Fruit fly (Drosophila melanogaster) whole organism, embryonic: ENCODE measurements around the gene CG13667.
A peak's percentile ranks its signal among the peaks of the same experiment; 100 is the strongest.

ENCODE experiments used
- Antp ChIP-seq: fragments of 200-800 bp; sonication (Bioruptor generic); optimal IDR thresholded peaks from 3 replicates; lab custom pipeline; 2016; ENCODE audit warnings: missing biosample characterization, missing genetic modification characterization
- Asciz ChIP-seq: fragments of 200-800 bp; sonication (Bioruptor generic); optimal IDR thresholded peaks from 2 replicates; lab custom pipeline; 2017; ENCODE audit warnings: missing biosample characterization, mild to moderate bottlenecking, missing genetic modification characterization, missing genetic modification reagents
- CG12104 ChIP-seq: fragments of 200-800 bp; sonication (Bioruptor generic); optimal IDR thresholded peaks from 3 replicates; lab custom pipeline; 2016; ENCODE audit warnings: missing biosample characterization, missing genetic modification characterization
- CG13424 ChIP-seq: fragments of 200-800 bp; sonication (Bioruptor generic); optimal IDR thresholded peaks from 2 replicates; lab custom pipeline; 2019; ENCODE audit warnings: missing biosample characterization, mild to moderate bottlenecking, missing genetic modification characterization, moderate library complexity
- CG15601 ChIP-seq: fragments of 200-800 bp; sonication (Bioruptor generic); optimal IDR thresholded peaks from 3 replicates; lab custom pipeline; 2019; ENCODE audit warnings: missing biosample characterization, mild to moderate bottlenecking, missing genetic modification characterization, moderate library complexity
- CG17328 ChIP-seq: fragments of 200-800 bp; sonication (Bioruptor generic); IDR thresholded peaks from 2 replicates; pipeline ENCODE4 v1.3.6; 2022; ENCODE audit warnings: missing biosample characterization, missing genetic modification characterization
- CG17359 ChIP-seq: fragments of 200-800 bp; sonication (Bioruptor generic); optimal IDR thresholded peaks from 3 replicates; lab custom pipeline; 2018; ENCODE audit warnings: missing biosample characterization, mild to moderate bottlenecking, missing genetic modification characterization, moderate library complexity
- CG18599 ChIP-seq: fragments of 200-800 bp; sonication (Bioruptor generic); optimal IDR thresholded peaks from 3 replicates; lab custom pipeline; 2017; ENCODE audit warnings: missing biosample characterization, missing genetic modification characterization, mild to moderate bottlenecking, moderate library complexity, missing genetic modification reagents
- CG2889 ChIP-seq: fragments of 200-800 bp; sonication (Bioruptor generic); IDR thresholded peaks from 3 replicates; pipeline ENCODE4 v1.3.6; 2022; ENCODE audit warnings: missing biosample characterization, missing genetic modification characterization
- CG31224 ChIP-seq: fragments of 200-800 bp; sonication (Bioruptor generic); IDR thresholded peaks from 2 replicates; pipeline ENCODE4 v1.3.6; 2022; ENCODE audit warnings: missing biosample characterization, missing genetic modification characterization
- CG33557 ChIP-seq: fragments of 200-800 bp; sonication (Bioruptor generic); optimal IDR thresholded peaks from 2 replicates; lab custom pipeline; 2019; ENCODE audit warnings: missing biosample characterization, mild to moderate bottlenecking, missing genetic modification characterization, moderate library complexity
- CG6272 ChIP-seq: fragments of 200-800 bp; sonication (Bioruptor generic); IDR thresholded peaks from 2 replicates; pipeline ENCODE4 v1.3.6; 2022; ENCODE audit warnings: missing biosample characterization, missing genetic modification characterization
- CG6654 ChIP-seq: fragments of 200-800 bp; sonication (Bioruptor generic); optimal IDR thresholded peaks from 2 replicates; lab custom pipeline; 2017; ENCODE audit warnings: missing biosample characterization, mild to moderate bottlenecking, missing genetic modification characterization
- CG6791 ChIP-seq: fragments of 200-800 bp; sonication (Bioruptor generic); IDR thresholded peaks from 3 replicates; pipeline ENCODE4 v1.3.6; 2022; ENCODE audit warnings: missing biosample characterization, missing genetic modification characterization; ENCODE audit not compliant: partially characterized antibody
- CHES-1-like ChIP-seq: fragments of 200-800 bp; sonication (Bioruptor generic); optimal IDR thresholded peaks from 2 replicates; lab custom pipeline; 2016; ENCODE audit warnings: missing biosample characterization, missing genetic modification characterization
- CkIIα-i1 ChIP-seq: fragments of 200-800 bp; sonication (Bioruptor generic); IDR thresholded peaks from 2 replicates; pipeline ENCODE4 v1.3.6; 2022; ENCODE audit warnings: missing biosample characterization, missing genetic modification characterization
- Dad ChIP-seq: fragments of 200-800 bp; sonication (Bioruptor generic); optimal IDR thresholded peaks from 3 replicates; lab custom pipeline; 2016; ENCODE audit warnings: missing biosample characterization, missing genetic modification characterization
- Hr39 ChIP-seq: fragments of >200 bp; optimal IDR thresholded peaks from 2 replicates; lab custom pipeline; 2017
- Lim3 ChIP-seq: fragments of 200-800 bp; sonication (Bioruptor generic); IDR thresholded peaks from 2 replicates; pipeline ENCODE4 v1.3.6; 2022; ENCODE audit warnings: missing biosample characterization, missing genetic modification characterization
- Nf-YA ChIP-seq: fragments of 200-800 bp; sonication (Bioruptor generic); IDR thresholded peaks from 2 replicates; pipeline ENCODE4 v1.3.6; 2022; ENCODE audit warnings: missing biosample characterization, missing genetic modification characterization
- Opbp ChIP-seq: fragments of 200-800 bp; sonication (Bioruptor generic); IDR thresholded peaks from 3 replicates; pipeline ENCODE4 v1.3.6; 2022; ENCODE audit warnings: missing biosample characterization, missing genetic modification characterization; ENCODE audit not compliant: partially characterized antibody
- Poxn ChIP-seq: fragments of 200-800 bp; sonication (Bioruptor generic); IDR thresholded peaks from 2 replicates; pipeline ENCODE4 v1.3.6; 2022; ENCODE audit warnings: missing biosample characterization, missing genetic modification characterization
- Ravus ChIP-seq: fragments of 200-800 bp; sonication (Bioruptor generic); IDR thresholded peaks from 2 replicates; pipeline ENCODE4 v1.3.6; 2022; ENCODE audit warnings: missing biosample characterization, missing genetic modification characterization
- Sox100B ChIP-seq: fragments of 200-800 bp; sonication (Bioruptor generic); optimal IDR thresholded peaks from 3 replicates; lab custom pipeline; 2018; ENCODE audit warnings: missing biosample characterization, mild to moderate bottlenecking, missing genetic modification characterization
- ac ChIP-seq: fragments of 200-800 bp; sonication (Bioruptor generic); optimal IDR thresholded peaks from 3 replicates; lab custom pipeline; 2017; ENCODE audit warnings: missing biosample characterization, mild to moderate bottlenecking, missing genetic modification characterization
- al ChIP-seq: fragments of 200-800 bp; sonication (Bioruptor generic); IDR thresholded peaks from 2 replicates; pipeline ENCODE4 v1.3.6; 2022; ENCODE audit warnings: missing biosample characterization, missing genetic modification characterization
- az2 ChIP-seq: fragments of 200-800 bp; sonication (Bioruptor generic); optimal IDR thresholded peaks from 3 replicates; lab custom pipeline; 2016; ENCODE audit warnings: missing biosample characterization, missing genetic modification characterization
- btn ChIP-seq: fragments of 200-800 bp; sonication (Bioruptor generic); optimal IDR thresholded peaks from 2 replicates; lab custom pipeline; 2016; ENCODE audit warnings: missing biosample characterization, missing genetic modification characterization
- cas ChIP-seq: fragments of 200-800 bp; sonication (Bioruptor generic); IDR thresholded peaks from 2 replicates; pipeline ENCODE4 v1.3.6; 2022; ENCODE audit warnings: missing biosample characterization, missing genetic modification characterization
- ci ChIP-seq: fragments of 200-800 bp; sonication (Bioruptor generic); IDR thresholded peaks from 3 replicates; pipeline ENCODE4 v1.3.6; 2022; ENCODE audit warnings: missing biosample characterization, missing genetic modification characterization
- dmrt99B ChIP-seq: fragments of 200-800 bp; sonication (Bioruptor generic); optimal IDR thresholded peaks from 2 replicates; lab custom pipeline; 2018; ENCODE audit warnings: missing biosample characterization, mild to moderate bottlenecking, missing genetic modification characterization, moderate library complexity
- exex ChIP-seq: fragments of 200-800 bp; sonication (Bioruptor generic); optimal IDR thresholded peaks from 4 replicates; lab custom pipeline; 2018; ENCODE audit warnings: missing biosample characterization, mild to moderate bottlenecking, missing genetic modification characterization, moderate library complexity
- gce ChIP-seq: fragments of 200-800 bp; sonication (Bioruptor generic); IDR thresholded peaks from 3 replicates; pipeline ENCODE4 v1.3.6; 2022; ENCODE audit warnings: missing biosample characterization, missing genetic modification characterization
- jumu ChIP-seq: fragments of 200-800 bp; sonication (Bioruptor generic); optimal IDR thresholded peaks from 3 replicates; lab custom pipeline; 2016; ENCODE audit warnings: missing biosample characterization, missing genetic modification characterization
- lilli ChIP-seq: fragments of 200-800 bp; sonication (Bioruptor generic); optimal IDR thresholded peaks from 3 replicates; lab custom pipeline; 2016; ENCODE audit warnings: missing biosample characterization, missing genetic modification characterization
- mirr ChIP-seq: fragments of 200-800 bp; sonication (Bioruptor generic); optimal IDR thresholded peaks from 3 replicates; lab custom pipeline; 2018; ENCODE audit warnings: missing biosample characterization, mild to moderate bottlenecking, missing genetic modification characterization
- nau ChIP-seq: fragments of 200-800 bp; sonication (Bioruptor generic); optimal IDR thresholded peaks from 3 replicates; lab custom pipeline; 2017; ENCODE audit warnings: missing biosample characterization, mild to moderate bottlenecking, missing genetic modification characterization, missing genetic modification reagents
- nom ChIP-seq: fragments of 200-800 bp; sonication (Bioruptor generic); optimal IDR thresholded peaks from 2 replicates; lab custom pipeline; 2017; ENCODE audit warnings: missing biosample characterization, missing genetic modification characterization, mild to moderate bottlenecking, moderate library complexity, missing genetic modification reagents
- pnt ChIP-seq: fragments of 200-800 bp; sonication (Bioruptor generic); optimal IDR thresholded peaks from 3 replicates; lab custom pipeline; 2016; ENCODE audit warnings: missing biosample characterization, missing genetic modification characterization
- pros ChIP-seq: fragments of 200-800 bp; sonication (Bioruptor generic); optimal IDR thresholded peaks from 3 replicates; lab custom pipeline; 2019; ENCODE audit warnings: missing biosample characterization, mild to moderate bottlenecking, missing genetic modification characterization, moderate library complexity
- pzg ChIP-seq: fragments of 200-800 bp; sonication (Bioruptor generic); optimal IDR thresholded peaks from 3 replicates; lab custom pipeline; 2018; ENCODE audit warnings: missing biosample characterization, mild to moderate bottlenecking, missing genetic modification characterization, moderate library complexity
- ro ChIP-seq: fragments of 200-800 bp; sonication (Bioruptor generic); IDR thresholded peaks from 2 replicates; pipeline ENCODE4 v1.3.6; 2022; ENCODE audit warnings: missing biosample characterization, missing genetic modification characterization
- slou ChIP-seq: fragments of 200-800 bp; sonication (Bioruptor generic); optimal IDR thresholded peaks from 3 replicates; lab custom pipeline; 2016; ENCODE audit warnings: missing biosample characterization, missing genetic modification characterization
- sqz ChIP-seq: fragments of 200-800 bp; sonication (Bioruptor generic); optimal IDR thresholded peaks from 3 replicates; lab custom pipeline; 2018; ENCODE audit warnings: missing biosample characterization, mild to moderate bottlenecking, missing genetic modification characterization
- sr ChIP-seq: fragments of 200-800 bp; sonication (Bioruptor generic); IDR thresholded peaks from 3 replicates; pipeline ENCODE4 v1.3.6; 2022; ENCODE audit warnings: missing biosample characterization, missing genetic modification characterization
- tio ChIP-seq: fragments of 200-800 bp; sonication (Bioruptor generic); optimal IDR thresholded peaks from 2 replicates; lab custom pipeline; 2017; ENCODE audit warnings: missing biosample characterization, missing genetic modification characterization, inconsistent platforms
- toy ChIP-seq: fragments of 200-800 bp; sonication (Bioruptor generic); IDR thresholded peaks from 2 replicates; pipeline ENCODE4 v1.3.6; 2022; ENCODE audit warnings: missing biosample characterization, missing genetic modification characterization
- ttk ChIP-seq: fragments of 200-800 bp; sonication (Bioruptor generic); IDR thresholded peaks from 2 replicates; pipeline ENCODE4 v2.1.2; 2022; ENCODE audit warnings: missing biosample characterization, missing genetic modification characterization
- tx ChIP-seq: fragments of 200-800 bp; sonication (Bioruptor generic); optimal IDR thresholded peaks from 2 replicates; lab custom pipeline; 2016; ENCODE audit warnings: missing biosample characterization, missing genetic modification characterization
- zfh1 ChIP-seq: fragments of 200-800 bp; sonication (Bioruptor generic); IDR thresholded peaks from 3 replicates; pipeline ENCODE4 v1.3.6; 2022; ENCODE audit warnings: missing biosample characterization, missing genetic modification characterization

CG13667 gene

dm6 chr3L:8449800-8450690 lies 44.8 kb downstream of the CG13667 start, which contains the start of gene Gug (continued):
- TF ChIP-seq al (GFP tag; lab: Robert Waterston, UW) (no peak), Nf-YA (GFP tag; lab: Robert Waterston, UW) (no peak), Sox100B (GFP tag; lab: Kevin White, UChicago) (no peak), CG18599 (GFP tag; lab: Kevin White, UChicago) (peak; percentile 13), tx (GFP tag; lab: Kevin White, UChicago) (no peak), Dad (no peak), nau (GFP tag; lab: Kevin White, UChicago) (no peak), Opbp (GFP tag; lab: Robert Waterston, UW) (no peak; the same call in 2 of the 3 replicates), CHES-1-like (GFP tag; lab: Kevin White, UChicago) (no peak), Ravus (GFP tag; lab: Robert Waterston, UW) (no peak), exex (tag; lab: Kevin White, UChicago) (no peak), cas (GFP tag; lab: Robert Waterston, UW) (no peak), az2 (GFP tag; lab: Kevin White, UChicago) (no peak), CG2889 (GFP tag; lab: Robert Waterston, UW) (no peak), btn (GFP tag; lab: Kevin White, UChicago) (no peak), sqz (GFP tag; lab: Kevin White, UChicago) (peak; percentile 98), nom (peak; percentile 100), jumu (GFP tag; lab: Kevin White, UChicago) (no peak), gce (GFP tag; lab: Robert Waterston, UW) (no peak), Asciz (GFP tag; lab: Kevin White, UChicago) (no peak), CG6272 (GFP tag; lab: Robert Waterston, UW) (no peak), CG6654 (GFP tag; lab: Kevin White, UChicago) (no peak), Lim3 (GFP tag; lab: Robert Waterston, UW) (no peak), slou (GFP tag; lab: Kevin White, UChicago) (no peak), ro (GFP tag; lab: Robert Waterston, UW) (no peak), Antp (GFP tag; lab: Kevin White, UChicago) (no peak), mirr (GFP tag; lab: Kevin White, UChicago) (no peak), CG31224 (no peak), ttk (GFP tag; lab: Robert Waterston, UW) (no peak), CG15601 (no peak), Poxn (GFP tag; lab: Robert Waterston, UW) (no peak), CG6791 (GFP tag; lab: Robert Waterston, UW) (0 out of 3 replicates have a peak, but pooled peaks have one; percentile 29), Hr39 (lab: Kevin White, UChicago) (no peak), ac (no peak), CkIIα-i1 (no peak), pnt (GFP tag; lab: Kevin White, UChicago) (no peak), lilli (GFP tag; lab: Kevin White, UChicago) (no peak), pros (GFP tag; lab: Kevin White, UChicago) (peak; percentile 45), toy (GFP tag; lab: Robert Waterston, UW) (no peak), tio (GFP tag; lab: Kevin White, UChicago) (no peak), dmrt99B (tag; lab: Kevin White, UChicago) (no peak), CG33557 (GFP tag; lab: Kevin White, UChicago) (peak; percentile 34), CG17359 (no peak), pzg (GFP tag; lab: Kevin White, UChicago) (peak; percentile 90), sr (GFP tag; lab: Robert Waterston, UW) (0 out of 3 replicates have a peak, but pooled peaks have one; percentile 4), zfh1 (GFP tag; lab: Robert Waterston, UW) (no peak), CG13424 (tag; lab: Kevin White, UChicago) (no peak), CG12104 (GFP tag; lab: Kevin White, UChicago) (no peak), CG17328 (GFP tag; lab: Robert Waterston, UW) (no peak), ci (GFP tag; lab: Robert Waterston, UW) (peak; percentile 16; the same call in 1 of the 3 replicates)
